Worm (Caenorhabditis elegans) whole organism, young adult: ENCODE data around the gene T25B9.5.

Source experiments
- B0019.2 ChIP-seq: fragments of 200-800 bp; sonication (Bioruptor generic); conservative IDR thresholded peaks from 2 replicates; pipeline ENCODE4 v1.3.6; 2022; ENCODE audit warnings: missing genetic modification reagents, missing genetic modification characterization, missing compliant biosample characterization
- C06A6.2 ChIP-seq: fragments of 200-800 bp; sonication (Bioruptor generic); conservative IDR thresholded peaks from 2 replicates; pipeline ENCODE4 v1.3.6; 2022; ENCODE audit warnings: missing genetic modification characterization, missing compliant biosample characterization
- D2030.7 ChIP-seq: fragments of 200-800 bp; sonication (Bioruptor generic); IDR thresholded peaks from 2 replicates; pipeline ENCODE4 v1.3.6; 2022; ENCODE audit warnings: missing genetic modification reagents, missing genetic modification characterization, missing compliant biosample characterization
- F10E7.11 ChIP-seq: sonication (generic microtip); optimal IDR thresholded peaks from 2 replicates; lab custom pipeline; 2017; ENCODE audit warnings: mild to moderate bottlenecking, missing genetic modification characterization, moderate library complexity, missing compliant biosample characterization
- F23B12.7 ChIP-seq: sonication (generic microtip); optimal IDR thresholded peaks from 2 replicates; lab custom pipeline; 2017; ENCODE audit warnings: missing genetic modification characterization, mild to moderate bottlenecking, missing compliant biosample characterization, antibody characterized with exemption, moderate library complexity; ENCODE audit not compliant: insufficient read depth
- F33H1.4 ChIP-seq: fragments of 200-800 bp; sonication (Bioruptor generic); IDR thresholded peaks from 2 replicates; pipeline ENCODE4 v1.3.6; 2022; ENCODE audit warnings: missing genetic modification reagents, missing genetic modification characterization, missing compliant biosample characterization
- F49E8.2 ChIP-seq: sonication (generic microtip); optimal IDR thresholded peaks from 3 replicates; lab custom pipeline; 2017; ENCODE audit warnings: missing genetic modification characterization, mild to moderate bottlenecking, missing compliant biosample characterization, antibody characterized with exemption, moderate library complexity; ENCODE audit not compliant: insufficient read depth
- F57A8.1 ChIP-seq: fragments of 200-800 bp; sonication (Bioruptor generic); optimal IDR thresholded peaks from 2 replicates; lab custom pipeline; 2018; ENCODE audit warnings: mild to moderate bottlenecking, missing genetic modification characterization, moderate library complexity, missing compliant biosample characterization
- K11D2.4 ChIP-seq: fragments of 200-800 bp; sonication (Bioruptor generic); IDR thresholded peaks from 2 replicates; pipeline ENCODE4 v1.3.6; 2022; ENCODE audit warnings: missing genetic modification reagents, missing genetic modification characterization, missing compliant biosample characterization
- K12H6.12 ChIP-seq: fragments of 200-800 bp; sonication (Bioruptor generic); optimal IDR thresholded peaks from 2 replicates; lab custom pipeline; 2018; ENCODE audit warnings: mild to moderate bottlenecking, missing genetic modification characterization, missing compliant biosample characterization
- athp-1 ChIP-seq: sonication (generic microtip); optimal IDR thresholded peaks from 2 replicates; lab custom pipeline; 2017; ENCODE audit warnings: mild to moderate bottlenecking, missing genetic modification characterization, missing compliant biosample characterization
- attf-6 ChIP-seq: fragments of 200-800 bp; sonication (Bioruptor generic); IDR thresholded peaks from 2 replicates; pipeline ENCODE4 v1.3.6; 2022; ENCODE audit warnings: missing genetic modification reagents, missing genetic modification characterization, missing compliant biosample characterization
- bed-1 ChIP-seq: fragments of 200-800 bp; sonication (Bioruptor generic); IDR thresholded peaks from 2 replicates; pipeline ENCODE4 v1.3.6; 2022; ENCODE audit warnings: missing genetic modification reagents, missing genetic modification characterization, missing compliant biosample characterization
- cebp-1 ChIP-seq, 2 experiments: fragments of 200-800 bp in 1 of 2; sonication (Bioruptor generic) in 1 of 2; sonication (generic microtip) in 1 of 2; IDR thresholded peaks in 1 of 2; optimal IDR thresholded peaks in 1 of 2; 2 replicates each; pipeline versions ENCODE4 v1.3.6 to Lab custom; 2017 to 2022; ENCODE audit warnings: missing compliant biosample characterization in 2 of 2, missing genetic modification characterization in 2 of 2, mild to moderate bottlenecking in 1 of 2, missing genetic modification reagents in 1 of 2, moderate library complexity in 1 of 2
- ceh-91 ChIP-seq: fragments of 200-800 bp; sonication (Bioruptor generic); IDR thresholded peaks from 2 replicates; pipeline ENCODE4 v1.3.6; 2022; ENCODE audit warnings: missing genetic modification reagents, missing genetic modification characterization, missing compliant biosample characterization
- dpff-1 ChIP-seq: sonication (generic microtip); optimal IDR thresholded peaks from 2 replicates; lab custom pipeline; 2017; ENCODE audit warnings: mild to moderate bottlenecking, missing genetic modification characterization, missing compliant biosample characterization
- dpl-1 ChIP-seq: fragments of 150-350 bp; optimal IDR thresholded peaks from 2 replicates; lab custom pipeline; 2014; ENCODE audit warnings: missing biosample characterization, missing genetic modification reagents, missing genetic modification characterization
- efl-1 ChIP-seq: fragments of 150-350 bp; optimal IDR thresholded peaks from 2 replicates; lab custom pipeline; 2014; ENCODE audit warnings: missing biosample characterization, missing genetic modification reagents, missing genetic modification characterization
- egl-44 ChIP-seq: fragments of 200-800 bp; sonication (Bioruptor generic); IDR thresholded peaks from 2 replicates; pipeline ENCODE4 v1.3.6; 2022; ENCODE audit warnings: missing genetic modification reagents, missing genetic modification characterization, missing compliant biosample characterization
- egrh-3 ChIP-seq: fragments of 200-800 bp; sonication (Bioruptor generic); IDR thresholded peaks from 2 replicates; pipeline ENCODE4 v1.3.6; 2022; ENCODE audit warnings: missing genetic modification reagents, missing genetic modification characterization, missing compliant biosample characterization
- him-1 ChIP-seq: sonication (generic microtip); optimal IDR thresholded peaks from 2 replicates; lab custom pipeline; 2016; ENCODE audit warnings: missing genotype, missing genetic modification reagents, missing genetic modification characterization, missing compliant biosample characterization
- hlh-26 ChIP-seq: fragments of 200-800 bp; sonication (Bioruptor generic); conservative IDR thresholded peaks from 2 replicates; pipeline ENCODE4 v1.3.6; 2022; ENCODE audit warnings: missing genetic modification reagents, missing genetic modification characterization, missing compliant biosample characterization
- hmg-1.2 ChIP-seq: fragments of 200-800 bp; sonication (Bioruptor generic); IDR thresholded peaks from 2 replicates; pipeline ENCODE4 v1.3.6; 2022; ENCODE audit warnings: missing genetic modification reagents, missing genetic modification characterization, missing compliant biosample characterization
- hsf-1 ChIP-seq: fragments of 200-800 bp; sonication (Bioruptor generic); IDR thresholded peaks from 2 replicates; pipeline ENCODE4 v1.3.6; 2022; ENCODE audit warnings: missing genetic modification reagents, missing genetic modification characterization, missing compliant biosample characterization
- lag-1 ChIP-seq: fragments of 200-800 bp; sonication (Bioruptor generic); IDR thresholded peaks from 2 replicates; pipeline ENCODE4 v1.3.6; 2022; ENCODE audit warnings: missing genetic modification reagents, missing genetic modification characterization, missing compliant biosample characterization
- let-526 ChIP-seq: fragments of 200-800 bp; sonication (Bioruptor generic); IDR thresholded peaks from 2 replicates; pipeline ENCODE4 v1.3.6; 2022; ENCODE audit warnings: missing genetic modification reagents, missing genetic modification characterization, missing compliant biosample characterization
- lin-54 ChIP-seq: fragments of 200-800 bp; sonication (Bioruptor generic); optimal IDR thresholded peaks from 2 replicates; lab custom pipeline; 2018; ENCODE audit warnings: mild to moderate bottlenecking, missing genetic modification characterization, missing compliant biosample characterization
- madf-6 ChIP-seq: fragments of 200-800 bp; sonication (Bioruptor generic); IDR thresholded peaks from 2 replicates; pipeline ENCODE4 v1.3.6; 2022; ENCODE audit warnings: missing genetic modification reagents, missing genetic modification characterization, missing compliant biosample characterization
- madf-8 ChIP-seq: fragments of 200-800 bp; sonication (Bioruptor generic); conservative IDR thresholded peaks from 2 replicates; pipeline ENCODE4 v1.3.6; 2022; ENCODE audit warnings: missing genetic modification reagents, missing genetic modification characterization, missing compliant biosample characterization
- mcd-1 ChIP-seq: fragments of 200-800 bp; sonication (Bioruptor generic); IDR thresholded peaks from 2 replicates; pipeline ENCODE4 v1.3.6; 2022; ENCODE audit warnings: missing genetic modification reagents, missing genetic modification characterization, missing compliant biosample characterization
- nhr-120 ChIP-seq: fragments of 200-800 bp; sonication (Bioruptor generic); IDR thresholded peaks from 2 replicates; pipeline ENCODE4 v1.3.6; 2022; ENCODE audit warnings: missing genetic modification characterization, missing compliant biosample characterization
- pbrm-1 ChIP-seq: fragments of 200-800 bp; sonication (Bioruptor generic); IDR thresholded peaks from 2 replicates; pipeline ENCODE4 v1.3.6; 2022; ENCODE audit warnings: missing genetic modification reagents, missing genetic modification characterization, missing compliant biosample characterization
- rcor-1 ChIP-seq: fragments of 200-800 bp; sonication (Bioruptor generic); IDR thresholded peaks from 2 replicates; pipeline ENCODE4 v1.3.6; 2022; ENCODE audit warnings: missing genetic modification reagents, missing genetic modification characterization, missing compliant biosample characterization
- repo-1 ChIP-seq: sonication (generic microtip); optimal IDR thresholded peaks from 2 replicates; lab custom pipeline; 2017; ENCODE audit warnings: mild to moderate bottlenecking, missing genetic modification characterization, missing compliant biosample characterization
- sea-2 ChIP-seq: fragments of 200-800 bp; sonication (Bioruptor generic); IDR thresholded peaks from 2 replicates; pipeline ENCODE4 v1.3.6; 2022; ENCODE audit warnings: missing genetic modification characterization, missing compliant biosample characterization
- snpc-1.3 ChIP-seq: sonication (generic microtip); optimal IDR thresholded peaks from 2 replicates; lab custom pipeline; 2017; ENCODE audit warnings: missing genetic modification characterization, mild to moderate bottlenecking, missing compliant biosample characterization, antibody characterized with exemption, moderate library complexity, missing genotype, missing genetic modification reagents; ENCODE audit not compliant: insufficient read depth
- snpc-3.4 ChIP-seq: sonication (generic microtip); optimal IDR thresholded peaks from 2 replicates; lab custom pipeline; 2017; ENCODE audit warnings: missing genetic modification characterization, mild to moderate bottlenecking, missing compliant biosample characterization, antibody characterized with exemption, moderate library complexity, missing genotype, missing genetic modification reagents
- snpc-4 ChIP-seq, 5 experiments: fragments of 150-350 bp in 1 of 5; sonication (generic microtip) in 4 of 5; optimal IDR thresholded peaks; 2 replicates each; lab custom pipeline; 2014 to 2018; ENCODE audit warnings: missing genetic modification characterization in 5 of 5, missing biosample characterization in 3 of 5, antibody characterized with exemption in 2 of 5, mild to moderate bottlenecking in 2 of 5, missing compliant biosample characterization in 2 of 5, missing genotype in 2 of 5, moderate library complexity in 2 of 5, missing genetic modification reagents in 1 of 5
- xnd-1 ChIP-seq: sonication (generic microtip); optimal IDR thresholded peaks from 2 replicates; lab custom pipeline; 2016; ENCODE audit warnings: missing genotype, missing genetic modification reagents, missing genetic modification characterization, missing compliant biosample characterization
- ztf-28 ChIP-seq: fragments of 200-800 bp; sonication (Bioruptor generic); IDR thresholded peaks from 2 replicates; pipeline ENCODE4 v1.3.6; 2022; ENCODE audit warnings: missing genetic modification reagents, missing genetic modification characterization, missing compliant biosample characterization

T25B9.5 gene

ce11 chrIV:10771296-10771695, 16.7 kb upstream of the T25B9.5 start:
- TF ChIP-seq F57A8.1 (GFP tag; lab: Kevin White, UChicago) (no peak), dpff-1 (tag; lab: Kevin White, UChicago) (no peak), F23B12.7 (tag; lab: Kevin White, UChicago) (no peak), egrh-3 (GFP tag; lab: Robert Waterston, UW) (no peak), lag-1 (no peak), mcd-1 (GFP tag; lab: Robert Waterston, UW) (no peak), F10E7.11 (tag; lab: Kevin White, UChicago) (no peak), cebp-1 (GFP tag; IDR thresholded peaks at IDR 0.05; lab: Robert Waterston, UW) (no peak), cebp-1 (tag; optimal IDR thresholded peaks at IDR 0.05; lab: Kevin White, UChicago) (no peak), sea-2 (GFP tag; lab: Robert Waterston, UW) (no peak), B0019.2 (GFP tag; lab: Robert Waterston, UW) (no peak), F49E8.2 (tag; lab: Kevin White, UChicago) (no peak), repo-1 (tag; lab: Kevin White, UChicago) (no peak), egl-44 (GFP tag; lab: Robert Waterston, UW) (no peak), hlh-26 (GFP tag; lab: Robert Waterston, UW) (no peak), K11D2.4 (GFP tag; lab: Robert Waterston, UW) (no peak), hsf-1 (GFP tag; lab: Robert Waterston, UW) (no peak), K12H6.12 (tag; lab: Kevin White, UChicago) (no peak)

ce11 chrIV:10769353-10769752, 14.8 kb upstream of the T25B9.5 start, which contains the start of gene T25B9.9:
Gene T25B9.9 (plus strand): TSS chrIV:10769653.
- TF ChIP-seq let-526 (GFP tag; lab: Robert Waterston, UW) (no peak), athp-1 (no peak), ztf-28 (GFP tag; lab: Robert Waterston, UW) (no peak)

- TF ChIP-seq hmg-1.2 (GFP tag; lab: Robert Waterston, UW), result peak; percentile 65; the same call in 1 of the 2 replicates
- no peak for TF ChIP-seq F23B12.7 (tag; lab: Kevin White, UChicago)
Measured at ce11 chrIV:10768146-10768636, 13.6 kb upstream of the T25B9.5 start, which contains the start of gene T25B9.8. Gene T25B9.8 (minus strand): TSS chrIV:10768196.

- TF ChIP-seq him-1 (tag; lab: Kevin White, UChicago), result peak; percentile 10
- peak; percentile 51; the same call in 1 of the 2 replicates for TF ChIP-seq rcor-1 (GFP tag; lab: Robert Waterston, UW)
- TF ChIP-seq F33H1.4, result peak; percentile 95
- TF ChIP-seq nhr-120 (GFP tag; lab: Robert Waterston, UW), result no peak
- TF ChIP-seq madf-8 (GFP tag; lab: Robert Waterston, UW), result peak; percentile 84
- TF ChIP-seq attf-6 (GFP tag; lab: Robert Waterston, UW), result 0 out of 2 replicates have a peak, but pooled peaks have one; percentile 30
- TF ChIP-seq lin-54 (GFP tag; lab: Kevin White, UChicago), result peak; percentile 33
- TF ChIP-seq dpl-1 (GFP tag; lab: Kevin White, UChicago), result peak; percentile 31
- TF ChIP-seq pbrm-1, result no peak
- peak; percentile 37 for TF ChIP-seq F23B12.7 (tag; lab: Kevin White, UChicago)
- TF ChIP-seq snpc-4 (GFP tag; optimal IDR thresholded peaks at IDR 0.05; lab: Kevin White, UChicago), result peak; percentile 66
- TF ChIP-seq snpc-4 (tag; optimal IDR thresholded peaks at IDR 0.05; lab: Kevin White, UChicago), result peak in 3 of 4 experiments; percentile 26 to 57 (median 35)
- TF ChIP-seq xnd-1 (tag; lab: Kevin White, UChicago), result peak; percentile 83
- peak; percentile 94 for TF ChIP-seq madf-6 (GFP tag; lab: Robert Waterston, UW)
- TF ChIP-seq efl-1, result peak; percentile 16
- no peak for TF ChIP-seq mcd-1 (GFP tag; lab: Robert Waterston, UW)
- no peak for TF ChIP-seq dpff-1 (tag; lab: Kevin White, UChicago)
- peak; percentile 57; the same call in 1 of the 2 replicates for TF ChIP-seq D2030.7 (GFP tag; lab: Robert Waterston, UW)
- TF ChIP-seq F10E7.11 (tag; lab: Kevin White, UChicago), result no peak
- no peak for TF ChIP-seq bed-1 (GFP tag; lab: Robert Waterston, UW)
- peak; percentile 60 for TF ChIP-seq snpc-1.3 (tag; lab: Kevin White, UChicago)
- TF ChIP-seq C06A6.2 (GFP tag; lab: Robert Waterston, UW), result no peak
- TF ChIP-seq snpc-3.4 (tag; lab: Kevin White, UChicago), result peak; percentile 40
- TF ChIP-seq ceh-91 (GFP tag; lab: Robert Waterston, UW), result peak; percentile 29; the same call in 1 of the 2 replicates
Measured at ce11 chrIV:10766071-10766470, 11.5 kb upstream of the T25B9.5 start.
